Fruit fly (Drosophila melanogaster) whole organism, embryonic: ENCODE data around the gene CG8042.

Source experiments
- Abd-B ChIP-seq: fragments of 200-800 bp; sonication (Bioruptor generic); optimal IDR thresholded peaks from 2 replicates; lab custom pipeline; 2018; ENCODE audit warnings: missing biosample characterization, mild to moderate bottlenecking, missing genetic modification characterization, moderate library complexity
- Adf1 ChIP-seq: fragments of 200-800 bp; sonication (Bioruptor generic); IDR thresholded peaks from 2 replicates; pipeline ENCODE4 v1.3.6; 2022; ENCODE audit warnings: missing biosample characterization, missing genetic modification characterization
- B-H2 ChIP-seq: fragments of 200-800 bp; sonication (Bioruptor generic); optimal IDR thresholded peaks from 2 replicates; lab custom pipeline; 2018; ENCODE audit warnings: missing biosample characterization, mild to moderate bottlenecking, missing genetic modification characterization
- BEAF-32 ChIP-seq: fragments of 200-800 bp; sonication (Bioruptor generic); optimal IDR thresholded peaks from 3 replicates; lab custom pipeline; 2017; ENCODE audit warnings: missing biosample characterization, missing genetic modification characterization, mild to moderate bottlenecking, moderate library complexity, missing genetic modification reagents
- Bteb2 ChIP-seq: fragments of 200-800 bp; sonication (Bioruptor generic); optimal IDR thresholded peaks from 2 replicates; lab custom pipeline; 2016; ENCODE audit warnings: missing biosample characterization, missing genetic modification characterization
- CG1024 ChIP-seq: fragments of 200-800 bp; sonication (Bioruptor generic); IDR thresholded peaks from 2 replicates; pipeline ENCODE4 v1.3.6; 2022; ENCODE audit warnings: missing biosample characterization, missing genetic modification characterization
- CG10543 ChIP-seq: fragments of 200-800 bp; sonication (Bioruptor generic); optimal IDR thresholded peaks from 3 replicates; lab custom pipeline; 2017; ENCODE audit warnings: missing biosample characterization, mild to moderate bottlenecking, missing genetic modification characterization, moderate library complexity
- CG10979 ChIP-seq: fragments of 200-800 bp; sonication (Bioruptor generic); optimal IDR thresholded peaks from 2 replicates; lab custom pipeline; 2018; ENCODE audit warnings: missing biosample characterization, mild to moderate bottlenecking, missing genetic modification characterization, moderate library complexity
- CG11247 ChIP-seq: fragments of 200-800 bp; sonication (Bioruptor generic); IDR thresholded peaks from 2 replicates; pipeline ENCODE4 v1.3.6; 2022; ENCODE audit warnings: missing biosample characterization, missing genetic modification characterization
- CG11504 ChIP-seq: fragments of 200-800 bp; sonication (Bioruptor generic); optimal IDR thresholded peaks from 3 replicates; lab custom pipeline; 2019; ENCODE audit warnings: missing biosample characterization, mild to moderate bottlenecking, missing genetic modification characterization, moderate library complexity
- CG11723 ChIP-seq: fragments of 200-800 bp; sonication (Bioruptor generic); optimal IDR thresholded peaks from 2 replicates; lab custom pipeline; 2017; ENCODE audit warnings: missing biosample characterization, mild to moderate bottlenecking, missing genetic modification characterization
- CG14860 ChIP-seq: fragments of 200-800 bp; sonication (Bioruptor generic); IDR thresholded peaks from 3 replicates; pipeline ENCODE4 v1.3.6; 2022; ENCODE audit warnings: missing biosample characterization, missing genetic modification characterization; ENCODE audit not compliant: partially characterized antibody
- CG15011 ChIP-seq: fragments of 200-800 bp; sonication (Bioruptor generic); optimal IDR thresholded peaks from 3 replicates; lab custom pipeline; 2018; ENCODE audit warnings: missing biosample characterization, mild to moderate bottlenecking, missing genetic modification characterization
- CG18011 ChIP-seq: fragments of 200-800 bp; sonication (Bioruptor generic); optimal IDR thresholded peaks from 2 replicates; lab custom pipeline; 2017; ENCODE audit warnings: missing biosample characterization, missing genetic modification characterization, mild to moderate bottlenecking, moderate library complexity, missing genotype
- CG18599 ChIP-seq: fragments of 200-800 bp; sonication (Bioruptor generic); optimal IDR thresholded peaks from 3 replicates; lab custom pipeline; 2017; ENCODE audit warnings: missing biosample characterization, missing genetic modification characterization, mild to moderate bottlenecking, moderate library complexity, missing genetic modification reagents
- CG2129 ChIP-seq: fragments of 200-800 bp; sonication (Bioruptor generic); IDR thresholded peaks from 2 replicates; pipeline ENCODE4 v1.3.6; 2022; ENCODE audit warnings: missing biosample characterization, missing genetic modification characterization; ENCODE audit not compliant: partially characterized antibody
- CG2202 ChIP-seq: fragments of 200-800 bp; sonication (Bioruptor generic); optimal IDR thresholded peaks from 2 replicates; lab custom pipeline; 2018; ENCODE audit warnings: missing biosample characterization, mild to moderate bottlenecking, missing genetic modification characterization
- CG2678 ChIP-seq: fragments of 200-800 bp; sonication (Bioruptor generic); optimal IDR thresholded peaks from 3 replicates; lab custom pipeline; 2019; ENCODE audit warnings: missing biosample characterization, mild to moderate bottlenecking, missing genetic modification characterization, moderate library complexity
- CG2889 ChIP-seq: fragments of 200-800 bp; sonication (Bioruptor generic); IDR thresholded peaks from 3 replicates; pipeline ENCODE4 v1.3.6; 2022; ENCODE audit warnings: missing biosample characterization, missing genetic modification characterization
- CG3065 ChIP-seq: fragments of 200-800 bp; sonication (Bioruptor generic); optimal IDR thresholded peaks from 2 replicates; lab custom pipeline; 2016; ENCODE audit warnings: missing biosample characterization, missing genetic modification characterization
- CG4360 ChIP-seq: fragments of 200-800 bp; sonication (Bioruptor generic); IDR thresholded peaks from 2 replicates; pipeline ENCODE4 v1.3.6; 2022; ENCODE audit warnings: missing biosample characterization, missing genetic modification characterization
- CG4617 ChIP-seq: fragments of 200-800 bp; sonication (Bioruptor generic); optimal IDR thresholded peaks from 3 replicates; lab custom pipeline; 2016; ENCODE audit warnings: missing biosample characterization, missing genetic modification characterization, borderline replicate concordance
- CG5180 ChIP-seq: fragments of 200-800 bp; sonication (Bioruptor generic); optimal IDR thresholded peaks from 3 replicates; lab custom pipeline; 2017; ENCODE audit warnings: missing biosample characterization, missing genetic modification characterization, mild to moderate bottlenecking, moderate library complexity, missing genetic modification reagents
- CG6765 ChIP-seq: fragments of 200-800 bp; sonication (Bioruptor generic); optimal IDR thresholded peaks from 3 replicates; lab custom pipeline; 2017; ENCODE audit warnings: missing biosample characterization, mild to moderate bottlenecking, missing genetic modification characterization
- CkIIα-i1 ChIP-seq: fragments of 200-800 bp; sonication (Bioruptor generic); IDR thresholded peaks from 2 replicates; pipeline ENCODE4 v1.3.6; 2022; ENCODE audit warnings: missing biosample characterization, missing genetic modification characterization
- Dbx ChIP-seq: fragments of 200-800 bp; sonication (Bioruptor generic); IDR thresholded peaks from 3 replicates; pipeline ENCODE4 v1.3.6; 2022; ENCODE audit warnings: missing biosample characterization, missing genetic modification characterization
- ERR ChIP-seq: fragments of 200-800 bp; sonication (Bioruptor generic); optimal IDR thresholded peaks from 2 replicates; lab custom pipeline; 2016; ENCODE audit warnings: missing biosample characterization, missing genetic modification characterization
- Hmr ChIP-seq: fragments of 200-800 bp; sonication (Bioruptor generic); optimal IDR thresholded peaks from 3 replicates; lab custom pipeline; 2017; ENCODE audit warnings: mild to moderate bottlenecking, missing biosample characterization, missing genetic modification reagents, missing genetic modification characterization
- Myb ChIP-seq: fragments of 200-800 bp; sonication (Bioruptor generic); optimal IDR thresholded peaks from 2 replicates; lab custom pipeline; 2016; ENCODE audit warnings: missing biosample characterization, missing genetic modification characterization
- NC2α ChIP-seq: fragments of 200-800 bp; sonication (Bioruptor generic); optimal IDR thresholded peaks from 2 replicates; lab custom pipeline; 2016; ENCODE audit warnings: missing biosample characterization, missing genetic modification characterization
- ab ChIP-seq: fragments of 200-800 bp; sonication (Bioruptor generic); optimal IDR thresholded peaks from 2 replicates; lab custom pipeline; 2016; ENCODE audit warnings: missing biosample characterization, missing genetic modification characterization
- bowl ChIP-seq: fragments of 200-800 bp; sonication (Bioruptor generic); IDR thresholded peaks from 2 replicates; pipeline ENCODE4 v1.3.6; 2022; ENCODE audit warnings: missing biosample characterization, missing genetic modification characterization
- dan ChIP-seq: fragments of 200-800 bp; sonication (Bioruptor generic); IDR thresholded peaks from 2 replicates; pipeline ENCODE4 v1.3.6; 2022; ENCODE audit warnings: missing biosample characterization, missing genetic modification characterization
- dati ChIP-seq: fragments of 200-800 bp; sonication (Bioruptor generic); IDR thresholded peaks from 2 replicates; pipeline ENCODE4 v1.3.6; 2022; ENCODE audit warnings: missing biosample characterization, missing genetic modification characterization
- gcm ChIP-seq: fragments of 200-800 bp; sonication (Bioruptor generic); optimal IDR thresholded peaks from 2 replicates; lab custom pipeline; 2019; ENCODE audit warnings: missing biosample characterization, mild to moderate bottlenecking, missing genetic modification characterization, moderate library complexity
- grn ChIP-seq: fragments of 200-800 bp; sonication (Bioruptor generic); optimal IDR thresholded peaks from 3 replicates; lab custom pipeline; 2017; ENCODE audit warnings: missing biosample characterization, missing genetic modification characterization
- gsb-n ChIP-seq: fragments of 200-800 bp; sonication (Bioruptor generic); optimal IDR thresholded peaks from 3 replicates; lab custom pipeline; 2018; ENCODE audit warnings: missing biosample characterization, mild to moderate bottlenecking, missing genetic modification characterization
- h ChIP-seq: fragments of >200 bp; optimal IDR thresholded peaks from 2 replicates; lab custom pipeline; 2017
- ham ChIP-seq: fragments of 200-800 bp; sonication (Bioruptor generic); IDR thresholded peaks from 2 replicates; pipeline ENCODE4 v1.3.6; 2022; ENCODE audit warnings: missing biosample characterization, missing genetic modification characterization
- hkb ChIP-seq, 2 experiments: fragments of 200-800 bp in 1 of 2; fragments of >200 bp in 1 of 2; sonication (Bioruptor generic) in 1 of 2; IDR thresholded peaks in 1 of 2; optimal IDR thresholded peaks in 1 of 2; 2 replicates each; pipeline versions ENCODE4 v1.3.6 to Lab custom; 2017 to 2022; ENCODE audit warnings: missing biosample characterization in 1 of 2, missing genetic modification characterization in 1 of 2
- jigr1 ChIP-seq: fragments of 200-800 bp; sonication (Bioruptor generic); IDR thresholded peaks from 3 replicates; pipeline ENCODE4 v1.3.6; 2022; ENCODE audit warnings: missing biosample characterization, missing genetic modification characterization
- lilli ChIP-seq: fragments of 200-800 bp; sonication (Bioruptor generic); optimal IDR thresholded peaks from 3 replicates; lab custom pipeline; 2016; ENCODE audit warnings: missing biosample characterization, missing genetic modification characterization
- mam ChIP-seq: fragments of 200-800 bp; sonication (Bioruptor generic); optimal IDR thresholded peaks from 3 replicates; lab custom pipeline; 2016; ENCODE audit warnings: missing biosample characterization, missing genetic modification characterization
- org-1 ChIP-seq: fragments of 200-800 bp; sonication (Bioruptor generic); optimal IDR thresholded peaks from 2 replicates; lab custom pipeline; 2017; ENCODE audit warnings: missing biosample characterization, missing genetic modification characterization
- peb ChIP-seq: fragments of 200-800 bp; sonication (Bioruptor generic); IDR thresholded peaks from 2 replicates; pipeline ENCODE4 v1.3.6; 2022; ENCODE audit warnings: missing biosample characterization, missing genetic modification characterization
- pita ChIP-seq: fragments of 200-800 bp; sonication (Bioruptor generic); optimal IDR thresholded peaks from 2 replicates; lab custom pipeline; 2017; ENCODE audit warnings: missing biosample characterization, mild to moderate bottlenecking, missing genetic modification characterization
- sens ChIP-seq: fragments of 200-800 bp; sonication (Bioruptor generic); peaks from one replicate; lab custom pipeline; 2016; ENCODE audit warnings: missing biosample characterization, missing genetic modification characterization
- sr ChIP-seq: fragments of 200-800 bp; sonication (Bioruptor generic); IDR thresholded peaks from 3 replicates; pipeline ENCODE4 v1.3.6; 2022; ENCODE audit warnings: missing biosample characterization, missing genetic modification characterization
- sug ChIP-seq: fragments of 200-800 bp; optimal IDR thresholded peaks from 2 replicates; lab custom pipeline; 2019; ENCODE audit warnings: missing biosample characterization, mild to moderate bottlenecking, missing genetic modification characterization, moderate library complexity
- tx ChIP-seq: fragments of 200-800 bp; sonication (Bioruptor generic); optimal IDR thresholded peaks from 2 replicates; lab custom pipeline; 2016; ENCODE audit warnings: missing biosample characterization, missing genetic modification characterization
- zfh2 ChIP-seq: fragments of 200-800 bp; sonication (Bioruptor generic); optimal IDR thresholded peaks from 2 replicates; lab custom pipeline; 2016; ENCODE audit warnings: missing biosample characterization, missing genetic modification characterization

The CG8042 gene

dm6 chr3L:7976081-7976483 lies 1.3 kb upstream of the CG8042 start, which contains the start of the genes HP4 and CG8209 (continued):
- TF ChIP-seq CG11723 (GFP tag; lab: Kevin White, UChicago) (peak; percentile 64), Myb (GFP tag; lab: Kevin White, UChicago) (peak; percentile 36), CkIIα-i1 (GFP tag; lab: Robert Waterston, UW) (no peak), NC2α (GFP tag; lab: Kevin White, UChicago) (no peak), CG5180 (GFP tag; lab: Kevin White, UChicago) (peak; percentile 51), hkb (optimal IDR thresholded peaks at IDR 0.05; lab: Kevin White, UChicago) (no peak), hkb (GFP tag; IDR thresholded peaks at IDR 0.05; lab: Robert Waterston, UW) (peak; percentile 83), sens (GFP tag; lab: Kevin White, UChicago) (peak; percentile 88), grn (GFP tag; lab: Kevin White, UChicago) (no peak), CG18599 (GFP tag; lab: Kevin White, UChicago) (peak; percentile 88), ERR (GFP tag; lab: Kevin White, UChicago) (no peak), ab (GFP tag; lab: Kevin White, UChicago) (no peak), CG4617 (GFP tag; lab: Kevin White, UChicago) (peak; percentile 45), CG3065 (GFP tag; lab: Kevin White, UChicago) (peak; percentile 49), ham (no peak), zfh2 (GFP tag; lab: Kevin White, UChicago) (peak; percentile 76), CG2202 (tag; lab: Kevin White, UChicago) (peak; percentile 36), BEAF-32 (peak; percentile 85), gcm (GFP tag; lab: Kevin White, UChicago) (peak; percentile 85), CG11504 (tag; lab: Kevin White, UChicago) (peak; percentile 84), CG2129 (peak; percentile 96), CG14860 (GFP tag; lab: Robert Waterston, UW) (peak; percentile 91), CG15011 (GFP tag; lab: Kevin White, UChicago) (peak; percentile 47), tx (GFP tag; lab: Kevin White, UChicago) (peak; percentile 1), B-H2 (peak; percentile 74), bowl (GFP tag; lab: Robert Waterston, UW) (no peak), CG10979 (peak; percentile 80), lilli (GFP tag; lab: Kevin White, UChicago) (peak; percentile 79), Hmr (GFP tag; lab: Kevin White, UChicago) (peak; percentile 88), Abd-B (GFP tag; lab: Kevin White, UChicago) (peak; percentile 84), sug (tag; lab: Kevin White, UChicago) (peak; percentile 78), CG6765 (GFP tag; lab: Kevin White, UChicago) (peak; percentile 70), dan (GFP tag; lab: Robert Waterston, UW) (no peak), CG11247 (GFP tag; lab: Robert Waterston, UW) (peak; percentile 84), Bteb2 (GFP tag; lab: Kevin White, UChicago) (peak; percentile 36), mam (GFP tag; lab: Kevin White, UChicago) (peak; percentile 75), CG18011 (GFP tag; lab: Kevin White, UChicago) (peak; percentile 59), sr (GFP tag; lab: Robert Waterston, UW) (no peak), CG10543 (peak; percentile 81), CG1024 (peak; percentile 62; the same call in 1 of the 2 replicates), org-1 (no peak), pita (no peak), Adf1 (GFP tag; lab: Robert Waterston, UW) (peak; percentile 61), Dbx (GFP tag; lab: Robert Waterston, UW) (peak; percentile 91), h (no peak), jigr1 (no peak; the same call in 2 of the 3 replicates), gsb-n (tag; lab: Kevin White, UChicago) (peak; percentile 85), dati (GFP tag; lab: Robert Waterston, UW) (no peak), CG2678 (tag; lab: Kevin White, UChicago) (peak; percentile 88), peb (GFP tag; lab: Robert Waterston, UW) (peak; percentile 45; the same call in 1 of the 2 replicates), CG4360 (GFP tag; lab: Robert Waterston, UW) (no peak), CG2889 (GFP tag; lab: Robert Waterston, UW) (peak; percentile 72; the same call in 2 of the 3 replicates)
